Worm (Caenorhabditis elegans) whole organism, midembryonic: ENCODE data around the gene C30A5.16.

Experiments
- T22C8.4 ChIP-seq: fragments of 200-800 bp; sonication (Bioruptor generic); IDR thresholded peaks from 2 replicates; pipeline ENCODE4 v1.3.6; 2022; ENCODE audit warnings: missing genetic modification characterization, missing compliant biosample characterization
- cog-1 ChIP-seq: sonication (generic microtip); optimal IDR thresholded peaks from 2 replicates; lab custom pipeline; 2016; ENCODE audit warnings: missing genetic modification characterization, missing compliant biosample characterization
- flt-1 ChIP-seq: fragments of 200-800 bp; sonication (Bioruptor generic); IDR thresholded peaks from 2 replicates; pipeline ENCODE4 v1.3.6; 2022; ENCODE audit warnings: missing genetic modification characterization, missing compliant biosample characterization
- klf-2 ChIP-seq: fragments of 200-800 bp; sonication (Bioruptor generic); conservative IDR thresholded peaks from 2 replicates; pipeline ENCODE4 v1.3.6; 2022; ENCODE audit warnings: missing genetic modification reagents, missing genetic modification characterization, missing compliant biosample characterization
- med-1 ChIP-seq: sonication (generic microtip); optimal IDR thresholded peaks from 2 replicates; lab custom pipeline; 2017; ENCODE audit warnings: missing genetic modification characterization, mild to moderate bottlenecking, missing compliant biosample characterization, antibody characterized with exemption, missing genetic modification reagents; ENCODE audit not compliant: insufficient read depth
- ref-1 ChIP-seq: fragments of 200-800 bp; sonication (Bioruptor generic); conservative IDR thresholded peaks from 2 replicates; pipeline ENCODE4 v1.3.6; 2022; ENCODE audit warnings: missing genetic modification reagents, missing genetic modification characterization, missing compliant biosample characterization
- tab-1 ChIP-seq: fragments of 200-800 bp; sonication (Bioruptor generic); IDR thresholded peaks from 2 replicates; pipeline ENCODE4 v1.3.6; 2022; ENCODE audit warnings: missing genetic modification characterization, missing compliant biosample characterization
- ztf-29 ChIP-seq: fragments of 200-800 bp; sonication (Bioruptor generic); IDR thresholded peaks from 2 replicates; pipeline ENCODE4 v1.3.6; 2022; ENCODE audit warnings: missing genetic modification reagents, missing genetic modification characterization, missing compliant biosample characterization

DNA sequence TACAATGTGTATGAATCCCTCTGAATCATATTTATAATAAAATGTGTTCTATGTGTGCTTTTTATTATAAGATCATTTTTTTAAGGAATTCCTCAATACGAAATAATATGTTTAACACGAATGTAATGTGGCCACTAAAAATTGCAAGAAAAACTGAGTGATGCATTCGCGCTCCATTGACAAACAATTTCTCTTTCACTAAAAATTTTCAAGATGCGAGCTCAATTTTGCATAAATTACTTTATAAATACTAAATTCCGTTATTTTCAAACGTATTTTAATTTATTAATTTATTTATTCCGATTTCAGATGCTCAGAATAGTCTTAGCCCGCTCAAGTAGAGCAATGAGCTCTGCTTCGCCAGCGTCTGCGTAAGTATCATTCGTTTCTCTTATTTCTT, 47.7 kb downstream of the C30A5.16 start, which contains the start of gene mrps-9:
- TF ChIP-seq flt-1 (GFP tag; lab: Robert Waterston, UW), result 0 out of 2 replicates have a peak, but pooled peaks have one; percentile 23
- TF ChIP-seq ref-1 (GFP tag; lab: Robert Waterston, UW), result no peak
- TF ChIP-seq ztf-29 (GFP tag; lab: Robert Waterston, UW), result no peak
- TF ChIP-seq tab-1, result no peak
- TF ChIP-seq T22C8.4 (GFP tag; lab: Robert Waterston, UW), result no peak
- no peak for TF ChIP-seq med-1
- TF ChIP-seq klf-2 (GFP tag; lab: Robert Waterston, UW), result no peak
- TF ChIP-seq cog-1, result no peak
